Worm (Caenorhabditis elegans) whole organism, L4/young adult: ENCODE data around the gene Y57A10C.9.

ENCODE experiments used
- W03F9.2 ChIP-seq: fragments of 150-350 bp; optimal IDR thresholded peaks from 2 replicates; lab custom pipeline; 2014; ENCODE audit warnings: missing biosample characterization, missing genetic modification characterization
- dao-5 ChIP-seq: sonication (generic microtip); optimal IDR thresholded peaks from 2 replicates; lab custom pipeline; 2016; ENCODE audit warnings: missing genotype, missing genetic modification characterization, moderate library complexity, missing compliant biosample characterization
- him-1 ChIP-seq: sonication (generic microtip); optimal IDR thresholded peaks from 2 replicates; lab custom pipeline; 2016; ENCODE audit warnings: missing genotype, missing genetic modification reagents, missing genetic modification characterization, missing compliant biosample characterization

ce11 chrII:12452754-12453352 is 14.5 kb upstream of the Y57A10C.9 start, which contains the start of the genes sre-35 and sre-33:
- TF ChIP-seq him-1 (no peak), dao-5 (no peak), W03F9.2 (tag; lab: Kevin White, UChicago) (no peak)
